Fruit fly (Drosophila melanogaster) whole organism, larva: Measurements from ENCODE around the gene fru.

Source experiments
- noc ChIP-seq: fragments of 200-800 bp; sonication (Bioruptor generic); optimal IDR thresholded peaks from 3 replicates; lab custom pipeline; 2019; ENCODE audit warnings: missing biosample characterization, mild to moderate bottlenecking, missing genetic modification characterization, moderate library complexity

Gene fru

DNA sequence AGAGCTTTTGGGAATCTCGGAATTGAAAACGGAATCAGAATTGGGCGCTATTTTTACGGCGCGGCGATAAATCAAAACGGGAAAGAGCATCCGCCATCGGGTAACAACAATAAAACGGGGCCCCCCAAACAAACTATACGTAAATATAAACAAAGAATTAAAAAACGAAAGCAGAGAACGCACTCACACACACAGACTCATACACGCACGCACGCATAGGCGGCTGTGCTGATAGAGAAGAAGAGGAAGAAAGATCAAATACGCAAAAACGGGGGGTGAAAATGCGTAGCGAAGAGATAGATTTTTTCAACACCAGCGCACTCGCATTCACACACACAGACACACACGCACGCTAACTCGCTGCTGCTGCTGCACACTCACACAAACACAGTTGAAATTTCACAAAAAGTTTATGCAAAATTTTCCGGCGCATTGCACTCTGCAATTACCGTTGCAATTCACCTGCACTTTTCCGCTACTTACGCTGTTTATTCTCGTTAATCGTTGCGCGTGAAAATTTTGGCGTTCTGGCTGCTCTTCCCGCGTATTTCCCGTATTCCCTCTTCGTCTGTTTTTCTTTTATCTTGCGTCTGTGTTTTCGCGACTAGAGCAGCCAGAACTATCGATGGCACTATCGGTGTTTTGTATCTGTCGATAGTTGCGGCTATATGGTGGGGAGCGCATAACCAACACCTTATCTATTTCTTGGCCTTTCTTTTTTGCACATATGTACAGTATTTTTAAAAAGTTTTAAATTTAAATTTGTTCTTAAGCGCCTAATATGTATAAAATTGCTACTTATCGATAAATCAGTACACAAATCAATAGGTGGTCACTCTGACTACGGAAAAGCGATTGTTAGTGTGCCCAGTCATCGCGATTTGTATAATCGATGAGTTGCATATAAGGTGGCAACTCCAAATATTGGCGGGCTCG is 132.8 kb downstream of the fru start, which contains the start of gene CG31122:
CG31122 (minus strand) TSS at position 596 of the 936 bp plus-strand sequence.
- TF ChIP-seq noc (tag; lab: Kevin White, UChicago), result peak; percentile 41

dm6 chr3R:18411205-18411749 is 134.1 kb downstream of the fru start, which contains the start of gene CG10864:
CG10864 (minus strand) TSS chr3R:18411631.
- no peak for TF ChIP-seq noc (tag; lab: Kevin White, UChicago)

- peak; percentile 77 for TF ChIP-seq noc (tag; lab: Kevin White, UChicago)
These were observed 140.7 kb downstream of the fru start, which contains the start of gene CG7685 for dm6 chr3R:18404713-18405112. CG7685 (plus strand) TSS chr3R:18404940.

dm6 chr3R:18402549-18403429 is 142.6 kb downstream of the fru start, which contains the start of the genes Wdr37 and koko:
Wdr37 (minus strand) TSS chr3R:18402716.
koko (plus strand) TSS chr3R:18403026.
- peak; percentile 96 for TF ChIP-seq noc (tag; lab: Kevin White, UChicago)

DNA sequence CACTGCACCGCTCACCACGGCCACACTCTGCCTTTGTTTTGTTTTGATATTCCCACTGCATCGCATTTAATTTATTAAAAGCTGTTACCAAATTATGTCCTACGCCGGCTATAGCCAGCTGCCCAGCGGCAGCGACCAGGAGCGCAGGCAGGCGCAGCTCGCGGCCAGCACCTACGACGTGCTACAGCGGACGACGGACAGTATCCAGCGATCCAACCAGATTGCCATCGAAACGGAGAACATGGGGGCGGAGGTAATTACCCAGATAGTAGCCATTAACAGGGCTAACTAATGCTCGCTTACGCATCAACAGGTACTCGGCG is 145.7 kb downstream of the fru start:
- TF ChIP-seq noc (tag; lab: Kevin White, UChicago), result no peak

dm6 chr3R:18398954-18399697 is 146.3 kb downstream of the fru start, which contains the start of gene Vha100-2:
Vha100-2 (minus strand) TSS chr3R:18399169.
- TF ChIP-seq noc (tag; lab: Kevin White, UChicago), result peak; percentile 47

dm6 chr3R:18398460-18398901 is 146.9 kb downstream of the fru start:
- TF ChIP-seq noc (tag; lab: Kevin White, UChicago), result no peak

DNA sequence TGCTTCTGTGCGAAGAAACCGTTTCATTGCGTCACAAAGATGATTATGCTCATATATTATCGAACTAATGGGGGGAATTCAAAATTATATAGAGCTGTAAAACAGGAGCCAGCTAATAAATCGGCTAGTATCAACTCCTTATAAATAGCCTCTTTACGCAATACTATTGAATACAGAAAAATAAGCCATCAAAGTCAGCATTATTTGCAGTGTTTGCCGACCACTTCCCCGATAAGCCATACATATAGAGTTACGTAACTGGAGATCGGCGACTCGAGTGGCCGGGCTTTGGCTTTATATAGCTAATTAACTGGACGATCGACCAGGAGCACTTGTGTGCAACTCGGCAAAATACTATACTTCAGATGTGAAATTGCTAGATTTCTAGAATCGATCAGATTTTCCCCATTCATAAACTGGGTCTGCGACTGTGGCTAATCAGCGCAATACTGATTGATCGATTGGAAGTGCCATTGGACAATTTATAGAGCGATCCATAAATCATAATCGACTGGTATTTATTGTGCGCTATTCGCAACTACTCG is 147.5 kb downstream of the fru start:
- no peak for TF ChIP-seq noc (tag; lab: Kevin White, UChicago)

dm6 chr3R:18396801-18397604 is 148.4 kb downstream of the fru start, which contains the start of gene Vti1b:
Vti1b (plus strand) TSS chr3R:18396995.
- TF ChIP-seq noc (tag; lab: Kevin White, UChicago), result peak; percentile 95

- no peak for TF ChIP-seq noc (tag; lab: Kevin White, UChicago)
These were observed 149.7 kb downstream of the fru start for dm6 chr3R:18395694-18396093.

DNA sequence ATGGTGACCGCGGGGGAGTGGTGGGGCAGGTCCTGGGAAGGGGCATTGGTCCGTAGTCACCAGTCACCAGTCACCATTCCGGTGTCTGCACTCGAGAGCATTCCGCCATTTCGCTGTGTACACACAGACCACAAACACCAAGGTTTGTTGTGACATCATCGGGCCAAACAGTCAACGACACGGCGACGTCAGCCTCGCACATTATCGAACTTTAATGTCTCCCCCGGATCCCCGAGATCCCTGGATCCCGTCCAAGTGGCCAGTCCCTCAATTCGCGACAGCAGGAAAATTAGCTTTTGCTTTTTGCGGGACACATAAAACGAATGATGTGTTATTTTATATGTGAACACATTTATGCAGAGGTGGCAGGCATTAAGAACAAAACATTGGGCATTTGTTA is 150.5 kb downstream of the fru start:
- no peak for TF ChIP-seq noc (tag; lab: Kevin White, UChicago)

DNA sequence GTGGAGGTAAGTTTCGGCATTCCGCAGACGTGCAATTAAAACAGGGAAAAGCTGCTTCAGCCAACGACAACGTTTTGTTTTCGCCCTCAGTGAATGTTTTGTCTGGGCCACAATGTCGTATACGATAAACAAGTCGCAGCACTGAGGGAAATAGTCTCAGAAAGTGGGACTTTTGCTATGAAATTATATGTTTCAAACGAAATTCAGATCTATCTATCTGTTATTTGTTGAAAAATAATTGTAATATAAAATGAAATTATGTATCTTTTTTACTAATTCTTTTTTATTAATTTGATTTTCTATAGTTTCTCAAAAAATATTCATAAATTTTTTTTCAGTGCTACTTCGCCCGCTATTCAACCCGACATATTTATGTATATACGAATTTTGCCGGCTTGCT is 151.9 kb downstream of the fru start:
- TF ChIP-seq noc (tag; lab: Kevin White, UChicago), result peak; percentile 55

DNA sequence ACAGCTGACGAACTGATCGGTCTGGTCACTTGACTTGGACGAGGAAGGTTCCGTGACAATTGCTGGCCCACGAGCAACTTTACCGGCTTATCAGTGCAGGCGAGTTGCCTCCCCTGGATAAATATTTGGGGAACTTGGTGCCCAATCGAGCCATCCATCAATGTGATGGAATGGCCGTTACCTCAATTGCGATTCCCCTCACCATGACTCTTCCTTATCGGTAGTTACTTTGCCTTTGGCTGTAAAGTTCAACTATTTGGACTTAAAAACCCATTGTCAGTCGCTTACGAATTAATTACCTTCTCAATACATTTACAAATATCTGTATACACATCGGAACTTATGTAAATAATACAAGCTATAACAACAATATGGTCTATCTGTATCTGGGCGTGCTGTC is 155.6 kb downstream of the fru start, which contains the start of gene Vha100-4:
Vha100-4 (minus strand) TSS at position 16 of the 400 bp plus-strand sequence.
- no peak for TF ChIP-seq noc (tag; lab: Kevin White, UChicago)
